Fruit fly (Drosophila melanogaster) S2 (cell line): ENCODE data around the gene Sec13.

Experiments
- CG8478 ChIP-seq: fragments of >200 bp; optimal IDR thresholded peaks from 2 replicates; lab custom pipeline; 2018
- CTCF ChIP-seq, 2 experiments: fragments of >200 bp; optimal IDR thresholded peaks; 2 replicates each; lab custom pipeline; 2018

DNA sequence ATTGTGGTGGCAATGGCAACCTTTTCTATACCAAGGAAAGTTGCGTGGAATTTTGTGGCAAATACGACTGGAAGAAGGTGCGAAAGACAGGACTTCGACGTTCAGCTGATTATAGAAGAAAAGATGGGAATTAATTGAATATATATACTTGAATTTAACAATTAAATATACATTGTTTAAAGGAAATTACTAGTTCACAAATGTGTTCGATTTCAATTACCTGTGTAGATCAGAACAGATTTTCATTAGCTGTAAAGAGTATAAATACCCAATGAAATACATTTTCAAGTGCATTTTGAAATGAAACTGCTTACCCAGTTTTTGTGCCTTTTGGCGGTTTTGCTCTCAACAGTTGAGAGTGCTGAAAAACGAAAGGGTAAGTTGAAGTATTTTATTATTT, 17.3 kb downstream of the Sec13 start, which contains the start of gene CG42828:
- TF ChIP-seq CTCF (optimal IDR thresholded peaks at IDR 0.05; lab: Kevin White, UChicago) (no peak), CG8478 (lab: Kevin White, UChicago) (no peak)
